Fruit fly (Drosophila melanogaster): ENCODE results near the gene aus.
A peak's percentile ranks its signal among the peaks of the same experiment; 100 is the strongest.

Gene aus

dm6 chr3R:21373403-21374326 lies 24.3 kb upstream of the aus start (continued):
- TF ChIP-seq CG4360 (GFP tag; IDR thresholded peaks at IDR 0.05) (no peak), CG7786 (GFP tag; optimal IDR thresholded peaks at IDR 0.05) (no peak)

- TF ChIP-seq NC2α (GFP tag; optimal IDR thresholded peaks at IDR 0.05) (no peak), gem (tag; optimal IDR thresholded peaks at IDR 0.05) (no peak), rib (GFP tag; IDR thresholded peaks at IDR 0.05) (no peak), zfh1 (GFP tag; IDR thresholded peaks at IDR 0.05) (0 out of 3 replicates have a peak, but pooled peaks have one; percentile 30), Xbp1 (GFP tag; optimal IDR thresholded peaks at IDR 0.05) (no peak), Poxn (GFP tag; IDR thresholded peaks at IDR 0.05) (no peak), CG6175 (GFP tag; IDR thresholded peaks at IDR 0.05) (no peak), hth (optimal IDR thresholded peaks at IDR 0.05) (no peak), CG11695 (GFP tag; IDR thresholded peaks at IDR 0.05) (no peak), CG9609 (GFP tag; optimal IDR thresholded peaks at IDR 0.05) (no peak), sens-2 (GFP tag; IDR thresholded peaks at IDR 0.05) (no peak), lmd (GFP tag; IDR thresholded peaks at IDR 0.05) (peak; percentile 18; the same call in 1 of the 2 replicates), dysf (GFP tag; IDR thresholded peaks at IDR 0.05) (no peak), HLH3B (GFP tag; IDR thresholded peaks at IDR 0.05) (no peak), ato (GFP tag; IDR thresholded peaks at IDR 0.05; ENCODE audit: partially characterized antibody) (peak; percentile 65), sna (GFP tag; IDR thresholded peaks at IDR 0.05; ENCODE audit: partially characterized antibody) (no peak), CG17612 (GFP tag; IDR thresholded peaks at IDR 0.05) (no peak), dmrt11E (tag; optimal IDR thresholded peaks at IDR 0.05) (no peak), CG14441 (GFP tag; IDR thresholded peaks at IDR 0.05) (no peak), aop (GFP tag; IDR thresholded peaks at IDR 0.05) (no peak), Nf-YC (tag; optimal IDR thresholded peaks at IDR 0.05) (no peak), Deaf1 (tag; optimal IDR thresholded peaks at IDR 0.05) (no peak), z (GFP tag; IDR thresholded peaks at IDR 0.05) (no peak), peb (GFP tag; IDR thresholded peaks at IDR 0.05) (peak; percentile 9; the same call in 1 of the 2 replicates), pita (GFP tag; optimal IDR thresholded peaks at IDR 0.05) (no peak), mam (GFP tag; optimal IDR thresholded peaks at IDR 0.05) (no peak), ase (GFP tag; IDR thresholded peaks at IDR 0.05) (0 out of 3 replicates have a peak, but pooled peaks have one; percentile 6), NC2β (GFP tag; optimal IDR thresholded peaks at IDR 0.05) (no peak), cwo (GFP tag; optimal IDR thresholded peaks at IDR 0.05) (no peak), lov (optimal IDR thresholded peaks at IDR 0.05) (no peak), lov (GFP tag; IDR thresholded peaks at IDR 0.05) (0 out of 3 replicates have a peak, but pooled peaks have one; percentile 43), H15 (GFP tag; IDR thresholded peaks at IDR 0.05) (no peak), yki (optimal IDR thresholded peaks at IDR 0.05) (no peak), zen2 (GFP tag; IDR thresholded peaks at IDR 0.05; ENCODE audit: partially characterized antibody) (no peak), CG12299 (tag; optimal IDR thresholded peaks at IDR 0.05) (no peak), YL-1 (GFP tag; optimal IDR thresholded peaks at IDR 0.05) (no peak), CG11093 (GFP tag; IDR thresholded peaks at IDR 0.05) (peak; percentile 69; the same call in 2 of the 3 replicates), CG14710 (tag; optimal IDR thresholded peaks at IDR 0.05) (no peak), CG10366 (GFP tag; IDR thresholded peaks at IDR 0.05) (no peak), CG30403 (GFP tag; optimal IDR thresholded peaks at IDR 0.05) (no peak), CG2889 (GFP tag; IDR thresholded peaks at IDR 0.05) (no peak), CG16779 (GFP tag; IDR thresholded peaks at IDR 0.05) (no peak), CG34376 (GFP tag; optimal IDR thresholded peaks at IDR 0.05) (no peak), bigmax (GFP tag; optimal IDR thresholded peaks at IDR 0.05) (no peak), Fer3 (tag; optimal IDR thresholded peaks at IDR 0.05) (no peak), CG31441 (GFP tag; IDR thresholded peaks at IDR 0.05) (no peak), Dip2 (GFP tag; IDR thresholded peaks at IDR 0.05) (no peak), toy (GFP tag; IDR thresholded peaks at IDR 0.05) (no peak)
These were observed 19.0 kb upstream of the aus start for dm6 chr3R:21368444-21368843.

Measured in whole organism, embryonic.